Fruit fly (Drosophila melanogaster) whole organism, embryonic: Measurements from ENCODE around the gene BBIP1.
A peak's percentile ranks its signal among the peaks of the same experiment; 100 is the strongest.

ENCODE experiments used
- ATbp ChIP-seq: fragments of 200-800 bp; sonication (Bioruptor generic); optimal IDR thresholded peaks from 2 replicates; lab custom pipeline; 2017; ENCODE audit warnings: missing biosample characterization, mild to moderate bottlenecking, missing genetic modification characterization, missing genetic modification reagents
- Atf3 ChIP-seq: fragments of 200-800 bp; sonication (Bioruptor generic); optimal IDR thresholded peaks from 3 replicates; lab custom pipeline; 2016; ENCODE audit warnings: missing biosample characterization, missing genetic modification characterization
- B-H1 ChIP-seq: fragments of 200-800 bp; sonication (Bioruptor generic); IDR thresholded peaks from 3 replicates; pipeline ENCODE4 v1.3.6; 2022; ENCODE audit warnings: missing biosample characterization, missing genetic modification characterization
- B-H2 ChIP-seq: fragments of 200-800 bp; sonication (Bioruptor generic); optimal IDR thresholded peaks from 2 replicates; lab custom pipeline; 2018; ENCODE audit warnings: missing biosample characterization, mild to moderate bottlenecking, missing genetic modification characterization
- BEAF-32 ChIP-seq: fragments of 200-800 bp; sonication (Bioruptor generic); optimal IDR thresholded peaks from 3 replicates; lab custom pipeline; 2017; ENCODE audit warnings: missing biosample characterization, missing genetic modification characterization, mild to moderate bottlenecking, moderate library complexity, missing genetic modification reagents
- Bdp1 ChIP-seq: fragments of 200-800 bp; sonication (Bioruptor generic); optimal IDR thresholded peaks from 3 replicates; lab custom pipeline; 2016; ENCODE audit warnings: missing biosample characterization, missing genetic modification characterization
- CG10274 ChIP-seq: fragments of 200-800 bp; sonication (Bioruptor generic); optimal IDR thresholded peaks from 3 replicates; lab custom pipeline; 2017; ENCODE audit warnings: missing biosample characterization, mild to moderate bottlenecking, missing genetic modification characterization
- CG11695 ChIP-seq: fragments of 200-800 bp; sonication (Bioruptor generic); IDR thresholded peaks from 3 replicates; pipeline ENCODE4 v1.3.6; 2022; ENCODE audit warnings: missing biosample characterization, missing genetic modification characterization
- CG12744 ChIP-seq: fragments of 200-800 bp; sonication (Bioruptor generic); optimal IDR thresholded peaks from 2 replicates; lab custom pipeline; 2016; ENCODE audit warnings: missing biosample characterization, missing genetic modification characterization
- CG1602 ChIP-seq: fragments of 200-800 bp; sonication (Bioruptor generic); optimal IDR thresholded peaks from 3 replicates; lab custom pipeline; 2016; ENCODE audit warnings: missing biosample characterization, missing genetic modification characterization
- CG16779 ChIP-seq: fragments of 200-800 bp; sonication (Bioruptor generic); IDR thresholded peaks from 2 replicates; pipeline ENCODE4 v1.3.6; 2022; ENCODE audit warnings: missing biosample characterization, missing genetic modification characterization
- CG17186 ChIP-seq: fragments of 200-800 bp; sonication (Bioruptor generic); optimal IDR thresholded peaks from 3 replicates; lab custom pipeline; 2017; ENCODE audit warnings: missing biosample characterization, missing genetic modification reagents, missing genetic modification characterization
- CG17328 ChIP-seq: fragments of 200-800 bp; sonication (Bioruptor generic); IDR thresholded peaks from 2 replicates; pipeline ENCODE4 v1.3.6; 2022; ENCODE audit warnings: missing biosample characterization, missing genetic modification characterization
- CG18262 ChIP-seq: fragments of 200-800 bp; optimal IDR thresholded peaks from 3 replicates; lab custom pipeline; 2019; ENCODE audit warnings: missing biosample characterization, mild to moderate bottlenecking, missing genetic modification characterization, moderate library complexity
- CG2678 ChIP-seq: fragments of 200-800 bp; sonication (Bioruptor generic); optimal IDR thresholded peaks from 3 replicates; lab custom pipeline; 2019; ENCODE audit warnings: missing biosample characterization, mild to moderate bottlenecking, missing genetic modification characterization, moderate library complexity
- CG31441 ChIP-seq: fragments of 200-800 bp; sonication (Bioruptor generic); IDR thresholded peaks from 2 replicates; pipeline ENCODE4 v1.3.6; 2022; ENCODE audit warnings: missing biosample characterization, missing genetic modification characterization
- CG32767 ChIP-seq: fragments of 200-800 bp; sonication (Bioruptor generic); IDR thresholded peaks from 2 replicates; pipeline ENCODE4 v1.3.6; 2022; ENCODE audit warnings: missing biosample characterization, missing genetic modification characterization
- CG4424 ChIP-seq: fragments of 200-800 bp; sonication (Bioruptor generic); optimal IDR thresholded peaks from 3 replicates; lab custom pipeline; 2016; ENCODE audit warnings: missing biosample characterization, missing genetic modification characterization
- CG4617 ChIP-seq: fragments of 200-800 bp; sonication (Bioruptor generic); optimal IDR thresholded peaks from 3 replicates; lab custom pipeline; 2016; ENCODE audit warnings: missing biosample characterization, missing genetic modification characterization, borderline replicate concordance
- CG4820 ChIP-seq: fragments of 200-800 bp; sonication (Bioruptor generic); optimal IDR thresholded peaks from 3 replicates; lab custom pipeline; 2016; ENCODE audit warnings: missing biosample characterization, missing genetic modification characterization
- CG6683 ChIP-seq: fragments of 200-800 bp; sonication (Bioruptor generic); optimal IDR thresholded peaks from 2 replicates; lab custom pipeline; 2017; ENCODE audit warnings: missing biosample characterization, mild to moderate bottlenecking, missing genetic modification characterization, missing genetic modification reagents
- CG7357 ChIP-seq: fragments of 200-800 bp; sonication (Bioruptor generic); IDR thresholded peaks from 3 replicates; pipeline ENCODE4 v1.3.6; 2022; ENCODE audit warnings: missing biosample characterization, missing genetic modification characterization
- CG8359 ChIP-seq: fragments of 200-800 bp; sonication (Bioruptor generic); optimal IDR thresholded peaks from 2 replicates; lab custom pipeline; 2017; ENCODE audit warnings: missing biosample characterization, mild to moderate bottlenecking, missing genetic modification characterization, borderline replicate concordance
- Dll ChIP-seq: fragments of 200-800 bp; sonication (Bioruptor generic); IDR thresholded peaks from 4 replicates; pipeline ENCODE4 v1.3.6; 2022; ENCODE audit warnings: missing biosample characterization, missing genetic modification characterization; ENCODE audit not compliant: partially characterized antibody
- Fer2 ChIP-seq: fragments of 200-800 bp; sonication (Bioruptor generic); optimal IDR thresholded peaks from 2 replicates; lab custom pipeline; 2018; ENCODE audit warnings: missing biosample characterization, mild to moderate bottlenecking, missing genetic modification characterization, moderate library complexity
- GATAe ChIP-seq: fragments of 200-800 bp; sonication (Bioruptor generic); conservative IDR thresholded peaks from 2 replicates; pipeline ENCODE4 v1.3.6; 2022; ENCODE audit warnings: missing biosample characterization, missing genetic modification characterization
- Gug ChIP-seq: fragments of 200-800 bp; sonication (Bioruptor generic); IDR thresholded peaks from 4 replicates; pipeline ENCODE4 v1.3.6; 2022; ENCODE audit warnings: missing biosample characterization, missing genetic modification characterization
- HmgZ ChIP-seq: fragments of 200-800 bp; sonication (Bioruptor generic); optimal IDR thresholded peaks from 2 replicates; lab custom pipeline; 2018; ENCODE audit warnings: missing biosample characterization, mild to moderate bottlenecking, missing genetic modification characterization
- Hr39 ChIP-seq: fragments of >200 bp; optimal IDR thresholded peaks from 2 replicates; lab custom pipeline; 2017
- Max ChIP-seq: fragments of 200-800 bp; sonication (Bioruptor generic); optimal IDR thresholded peaks from 2 replicates; lab custom pipeline; 2016; ENCODE audit warnings: missing biosample characterization, mild to moderate bottlenecking, missing genetic modification characterization
- NK7.1 ChIP-seq: fragments of 200-800 bp; sonication (Bioruptor generic); optimal IDR thresholded peaks from 3 replicates; lab custom pipeline; 2016; ENCODE audit warnings: missing biosample characterization, missing genetic modification characterization
- Nf-YB ChIP-seq: fragments of 200-800 bp; sonication (Bioruptor generic); optimal IDR thresholded peaks from 3 replicates; lab custom pipeline; 2019; ENCODE audit warnings: missing biosample characterization, mild to moderate bottlenecking, missing genetic modification characterization, moderate library complexity
- Optix ChIP-seq: fragments of 200-800 bp; sonication (Bioruptor generic); IDR thresholded peaks from 3 replicates; pipeline ENCODE4 v1.3.6; 2022; ENCODE audit warnings: missing biosample characterization, missing genetic modification characterization
- Pdp1 ChIP-seq, 2 experiments: fragments of 200-800 bp; sonication (Bioruptor generic); optimal IDR thresholded peaks; 3 replicates each; lab custom pipeline; 2016; ENCODE audit warnings: missing biosample characterization in 2 of 2, missing genetic modification characterization in 2 of 2, mild to moderate bottlenecking in 1 of 2, moderate library complexity in 1 of 2
- Side ChIP-seq: fragments of 200-800 bp; sonication (Bioruptor generic); optimal IDR thresholded peaks from 2 replicates; lab custom pipeline; 2016; ENCODE audit warnings: missing biosample characterization, missing genetic modification characterization
- Sox100B ChIP-seq: fragments of 200-800 bp; sonication (Bioruptor generic); optimal IDR thresholded peaks from 3 replicates; lab custom pipeline; 2018; ENCODE audit warnings: missing biosample characterization, mild to moderate bottlenecking, missing genetic modification characterization
- Ssrp ChIP-seq: fragments of 200-800 bp; sonication (Bioruptor generic); optimal IDR thresholded peaks from 2 replicates; lab custom pipeline; 2018; ENCODE audit warnings: missing biosample characterization, mild to moderate bottlenecking, missing genetic modification characterization, moderate library complexity
- Taf1 ChIP-seq: fragments of 200-800 bp; sonication (Bioruptor generic); IDR thresholded peaks from 2 replicates; pipeline ENCODE4 v1.3.6; 2022; ENCODE audit warnings: missing biosample characterization, missing genetic modification characterization
- abd-A ChIP-seq: fragments of 200-800 bp; sonication (Bioruptor generic); optimal IDR thresholded peaks from 3 replicates; lab custom pipeline; 2019; ENCODE audit warnings: missing biosample characterization, mild to moderate bottlenecking, missing genetic modification characterization, moderate library complexity
- bigmax ChIP-seq: fragments of 200-800 bp; sonication (Bioruptor generic); optimal IDR thresholded peaks from 2 replicates; lab custom pipeline; 2018; ENCODE audit warnings: missing biosample characterization, mild to moderate bottlenecking, missing genetic modification characterization
- disco-r ChIP-seq: fragments of 200-800 bp; sonication (Bioruptor generic); optimal IDR thresholded peaks from 2 replicates; lab custom pipeline; 2016; ENCODE audit warnings: missing biosample characterization, missing genetic modification characterization
- dm ChIP-seq: fragments of 200-800 bp; sonication (Bioruptor generic); optimal IDR thresholded peaks from 3 replicates; lab custom pipeline; 2016; ENCODE audit warnings: missing biosample characterization, missing genetic modification characterization
- mam ChIP-seq: fragments of 200-800 bp; sonication (Bioruptor generic); optimal IDR thresholded peaks from 3 replicates; lab custom pipeline; 2016; ENCODE audit warnings: missing biosample characterization, missing genetic modification characterization
- nom ChIP-seq: fragments of 200-800 bp; sonication (Bioruptor generic); optimal IDR thresholded peaks from 2 replicates; lab custom pipeline; 2017; ENCODE audit warnings: missing biosample characterization, missing genetic modification characterization, mild to moderate bottlenecking, moderate library complexity, missing genetic modification reagents
- pzg ChIP-seq: fragments of 200-800 bp; sonication (Bioruptor generic); optimal IDR thresholded peaks from 3 replicates; lab custom pipeline; 2018; ENCODE audit warnings: missing biosample characterization, mild to moderate bottlenecking, missing genetic modification characterization, moderate library complexity
- slbo ChIP-seq: fragments of 200-800 bp; sonication (Bioruptor generic); IDR thresholded peaks from 2 replicates; pipeline ENCODE4 v1.3.6; 2022; ENCODE audit warnings: missing biosample characterization, missing genetic modification characterization
- toy ChIP-seq: fragments of 200-800 bp; sonication (Bioruptor generic); IDR thresholded peaks from 2 replicates; pipeline ENCODE4 v1.3.6; 2022; ENCODE audit warnings: missing biosample characterization, missing genetic modification characterization
- yki ChIP-seq: fragments of >200 bp; optimal IDR thresholded peaks from 3 replicates; lab custom pipeline; 2018
- zfh2 ChIP-seq: fragments of 200-800 bp; sonication (Bioruptor generic); optimal IDR thresholded peaks from 2 replicates; lab custom pipeline; 2016; ENCODE audit warnings: missing biosample characterization, missing genetic modification characterization

The BBIP1 gene

DNA sequence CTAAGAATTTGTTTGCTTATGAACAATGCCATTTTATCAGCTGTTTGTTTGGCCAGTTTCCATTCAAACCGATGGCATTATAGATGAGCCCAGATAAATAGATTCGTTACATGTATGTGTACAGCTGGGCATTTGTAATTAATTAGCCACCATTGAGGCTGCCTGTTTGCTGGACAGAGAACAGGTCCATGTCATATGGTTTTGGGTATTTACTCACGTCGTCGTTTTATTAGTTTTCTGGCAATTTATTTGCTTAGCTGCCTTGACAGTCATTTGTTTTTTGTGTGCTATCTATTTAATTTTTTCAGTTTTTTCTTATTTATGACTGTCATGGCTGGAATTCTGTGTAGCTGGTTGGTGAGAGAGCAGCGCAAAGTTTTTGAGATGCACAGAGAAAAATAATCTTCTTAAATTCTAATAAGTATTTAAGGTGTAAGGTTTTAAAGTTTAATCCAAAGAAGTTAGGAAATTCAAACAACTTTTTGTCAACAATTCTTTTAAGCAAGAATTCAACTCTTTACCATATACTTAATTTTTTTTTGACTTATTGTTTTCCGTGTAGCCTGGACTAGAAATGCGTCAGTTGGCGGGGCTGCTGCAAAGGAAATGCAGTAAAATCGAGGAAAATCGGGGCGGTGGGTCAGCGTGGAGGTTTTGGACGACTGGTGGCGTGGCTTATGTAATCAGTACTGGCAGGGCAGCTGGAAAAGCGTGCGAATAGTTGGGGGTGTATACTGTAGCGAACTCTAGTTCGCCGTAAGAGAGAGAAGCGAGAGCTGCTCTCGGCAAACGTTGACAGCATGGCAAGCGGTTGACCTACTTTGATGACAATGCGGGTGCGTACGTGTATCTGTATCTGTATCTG, 30.6 kb downstream of the BBIP1 start (continued):
- TF ChIP-seq Dll (GFP tag; lab: Robert Waterston, UW) (no peak), CG11695 (GFP tag; lab: Robert Waterston, UW) (peak; percentile 88), B-H1 (peak; percentile 88; the same call in 2 of the 3 replicates), yki (lab: Kevin White, UChicago) (no peak), abd-A (tag; lab: Kevin White, UChicago) (peak; percentile 40), CG7357 (GFP tag; lab: Robert Waterston, UW) (peak; percentile 74), Taf1 (GFP tag; lab: Robert Waterston, UW) (peak; percentile 65; the same call in 1 of the 2 replicates), ATbp (GFP tag; lab: Kevin White, UChicago) (peak; percentile 86), CG18262 (tag; lab: Kevin White, UChicago) (peak; percentile 85), nom (GFP tag; lab: Kevin White, UChicago) (no peak), Atf3 (GFP tag; lab: Kevin White, UChicago) (peak; percentile 79), CG1602 (GFP tag; lab: Kevin White, UChicago) (peak; percentile 77), CG2678 (peak; percentile 93), Optix (GFP tag; lab: Robert Waterston, UW) (peak; percentile 58; the same call in 2 of the 3 replicates), Nf-YB (GFP tag; lab: Kevin White, UChicago) (peak; percentile 64), Gug (GFP tag; lab: Robert Waterston, UW) (peak; percentile 64; the same call in 3 of the 4 replicates), CG16779 (GFP tag; lab: Robert Waterston, UW) (peak; percentile 93), CG4617 (GFP tag; lab: Kevin White, UChicago) (peak; percentile 48), zfh2 (peak; percentile 49), Side (GFP tag; lab: Kevin White, UChicago) (peak; percentile 73), NK7.1 (GFP tag; lab: Kevin White, UChicago) (peak; percentile 67), Pdp1 (GFP tag; optimal IDR thresholded peaks at IDR 0.05; lab: Kevin White, UChicago) (peak; percentile 68 to 93), CG6683 (peak; percentile 79), HmgZ (tag; lab: Kevin White, UChicago) (peak; percentile 78), CG17186 (GFP tag; lab: Kevin White, UChicago) (no peak), mam (GFP tag; lab: Kevin White, UChicago) (peak; percentile 83), Ssrp (peak; percentile 83), CG31441 (GFP tag; lab: Robert Waterston, UW) (peak; percentile 89), CG17328 (GFP tag; lab: Robert Waterston, UW) (peak; percentile 92), CG8359 (no peak), CG12744 (GFP tag; lab: Kevin White, UChicago) (peak; percentile 72), CG4424 (GFP tag; lab: Kevin White, UChicago) (peak; percentile 86), CG32767 (peak; percentile 85; the same call in 1 of the 2 replicates), CG10274 (GFP tag; lab: Kevin White, UChicago) (peak; percentile 26), BEAF-32 (no peak), CG4820 (GFP tag; lab: Kevin White, UChicago) (peak; percentile 82), toy (GFP tag; lab: Robert Waterston, UW) (0 out of 2 replicates have a peak, but pooled peaks have one; percentile 62), Max (GFP tag; lab: Kevin White, UChicago) (peak; percentile 66), Bdp1 (GFP tag; lab: Kevin White, UChicago) (peak; percentile 34), pzg (GFP tag; lab: Kevin White, UChicago) (no peak), GATAe (GFP tag; lab: Robert Waterston, UW) (peak; percentile 71), disco-r (peak; percentile 56), Hr39 (no peak), slbo (GFP tag; lab: Robert Waterston, UW) (peak; percentile 93), dm (GFP tag; lab: Kevin White, UChicago) (peak; percentile 73), bigmax (GFP tag; lab: Kevin White, UChicago) (no peak), Sox100B (peak; percentile 86), B-H2 (GFP tag; lab: Kevin White, UChicago) (no peak), Fer2 (tag; lab: Kevin White, UChicago) (peak; percentile 80)
